Worm (Caenorhabditis elegans) whole organism, L2 larva: Measurements from ENCODE around the gene F07C4.6.

Source experiments
- C34F6.9 ChIP-seq: fragments of 150-350 bp; optimal IDR thresholded peaks from 2 replicates; lab custom pipeline; 2014; ENCODE audit warnings: missing biosample characterization, missing genetic modification characterization
- F13H6.1 ChIP-seq: sonication (generic microtip); optimal IDR thresholded peaks from 2 replicates; lab custom pipeline; 2016; ENCODE audit warnings: missing genetic modification characterization, missing compliant biosample characterization
- R02D3.7 ChIP-seq: fragments of 150-350 bp; optimal IDR thresholded peaks from 2 replicates; lab custom pipeline; 2014; ENCODE audit warnings: missing biosample characterization, missing genetic modification characterization
- Y55F3AM.14 ChIP-seq: fragments of 200-800 bp; sonication (Bioruptor generic); optimal IDR thresholded peaks from 2 replicates; lab custom pipeline; 2018; ENCODE audit warnings: mild to moderate bottlenecking, missing genetic modification characterization, missing compliant biosample characterization
- ZK546.5 ChIP-seq: sonication (generic microtip); optimal IDR thresholded peaks from 2 replicates; lab custom pipeline; 2017; ENCODE audit warnings: missing biosample characterization, missing genetic modification characterization
- alr-1 ChIP-seq: fragments of 150-350 bp; optimal IDR thresholded peaks from 2 replicates; lab custom pipeline; 2014; ENCODE audit warnings: missing biosample characterization, missing genetic modification characterization
- aly-2 ChIP-seq: fragments of 150-350 bp; optimal IDR thresholded peaks from 2 replicates; lab custom pipeline; 2014; ENCODE audit warnings: missing biosample characterization, missing genetic modification characterization
- ama-1 ChIP-seq: fragments of 150-350 bp; optimal IDR thresholded peaks from 2 replicates; lab custom pipeline; 2018; ENCODE audit warnings: inconsistent platforms
- blmp-1 ChIP-seq: sonication (generic microtip); optimal IDR thresholded peaks from 2 replicates; lab custom pipeline; 2017; ENCODE audit warnings: missing genetic modification characterization, mild to moderate bottlenecking, missing compliant biosample characterization, antibody characterized with exemption, moderate library complexity; ENCODE audit not compliant: insufficient read depth
- ceh-16 ChIP-seq: fragments of 150-350 bp; optimal IDR thresholded peaks from 2 replicates; lab custom pipeline; 2014; ENCODE audit warnings: missing biosample characterization, missing genetic modification characterization
- ceh-82 ChIP-seq: fragments of 150-350 bp; optimal IDR thresholded peaks from 2 replicates; lab custom pipeline; 2014; ENCODE audit warnings: missing biosample characterization, missing genetic modification characterization
- crh-2 ChIP-seq: sonication (generic microtip); optimal IDR thresholded peaks from 2 replicates; lab custom pipeline; 2017; ENCODE audit warnings: missing biosample characterization, missing genetic modification characterization
- dmd-4 ChIP-seq: sonication (generic microtip); optimal IDR thresholded peaks from 2 replicates; lab custom pipeline; 2017; ENCODE audit warnings: missing biosample characterization, missing genetic modification characterization
- egl-27 ChIP-seq: sonication (generic microtip); optimal IDR thresholded peaks from 3 replicates; lab custom pipeline; 2017; ENCODE audit warnings: missing biosample characterization, missing genetic modification reagents, missing genetic modification characterization
- elt-1 ChIP-seq: fragments of 150-350 bp; optimal IDR thresholded peaks from 2 replicates; lab custom pipeline; 2014; ENCODE audit warnings: missing biosample characterization, missing genetic modification characterization
- elt-3 ChIP-seq: sonication (generic microtip); optimal IDR thresholded peaks from 2 replicates; lab custom pipeline; 2017; ENCODE audit warnings: missing biosample characterization, missing genetic modification characterization
- fos-1 ChIP-seq: fragments of 150-350 bp; optimal IDR thresholded peaks from 2 replicates; lab custom pipeline; 2014; ENCODE audit warnings: missing biosample characterization, missing genetic modification characterization
- gmeb-1 ChIP-seq: fragments of 150-350 bp; optimal IDR thresholded peaks from 2 replicates; lab custom pipeline; 2014; ENCODE audit warnings: missing biosample characterization, missing genetic modification characterization
- lin-11 ChIP-seq: fragments of 150-350 bp; sonication (generic microtip); optimal IDR thresholded peaks from 2 replicates; lab custom pipeline; 2014; ENCODE audit warnings: missing biosample characterization, missing genetic modification characterization, inconsistent platforms, mixed read lengths
- lin-13 ChIP-seq: fragments of 150-350 bp; optimal IDR thresholded peaks from 2 replicates; lab custom pipeline; 2014; ENCODE audit warnings: missing biosample characterization, missing genetic modification reagents, missing genetic modification characterization
- lin-39 ChIP-seq: fragments of 150-350 bp; optimal IDR thresholded peaks from 2 replicates; lab custom pipeline; 2014; ENCODE audit warnings: missing biosample characterization, missing genetic modification reagents, missing genetic modification characterization
- lsy-2 ChIP-seq, 2 experiments: fragments of 150-350 bp in 1 of 2; sonication (generic microtip) in 1 of 2; optimal IDR thresholded peaks; 2 replicates each; lab custom pipeline; 2014 to 2017; ENCODE audit warnings: missing biosample characterization in 2 of 2, missing genetic modification characterization in 2 of 2
- mab-5 ChIP-seq: fragments of 150-350 bp; optimal IDR thresholded peaks from 2 replicates; lab custom pipeline; 2014; ENCODE audit warnings: missing biosample characterization, missing genetic modification characterization
- mbf-1 ChIP-seq: sonication (generic microtip); optimal IDR thresholded peaks from 2 replicates; lab custom pipeline; 2017; ENCODE audit warnings: missing biosample characterization, missing genetic modification characterization
- mdl-1 ChIP-seq, 2 experiments: fragments of 150-350 bp in 1 of 2; sonication (generic microtip) in 1 of 2; optimal IDR thresholded peaks; 2 replicates each; lab custom pipeline; 2017; ENCODE audit warnings: missing biosample characterization in 2 of 2, missing genetic modification characterization in 2 of 2
- nhr-10 ChIP-seq: sonication (generic microtip); optimal IDR thresholded peaks from 2 replicates; lab custom pipeline; 2017; ENCODE audit warnings: missing biosample characterization, missing genetic modification characterization
- nhr-11 ChIP-seq: fragments of 150-350 bp; optimal IDR thresholded peaks from 2 replicates; lab custom pipeline; 2014; ENCODE audit warnings: missing biosample characterization, missing genetic modification characterization
- nhr-12 ChIP-seq: fragments of 150-350 bp; optimal IDR thresholded peaks from 2 replicates; lab custom pipeline; 2014; ENCODE audit warnings: missing biosample characterization, missing genetic modification characterization
- nhr-129 ChIP-seq: fragments of 150-350 bp; optimal IDR thresholded peaks from 2 replicates; lab custom pipeline; 2014; ENCODE audit warnings: missing biosample characterization, missing genetic modification characterization
- nhr-21 ChIP-seq: fragments of 150-350 bp; optimal IDR thresholded peaks from 2 replicates; lab custom pipeline; 2014; ENCODE audit warnings: missing biosample characterization, missing genetic modification characterization
- nhr-23 ChIP-seq: fragments of 150-350 bp; optimal IDR thresholded peaks from 2 replicates; lab custom pipeline; 2014; ENCODE audit warnings: missing biosample characterization, missing genetic modification reagents, missing genetic modification characterization
- nhr-237 ChIP-seq: fragments of 150-350 bp; optimal IDR thresholded peaks from 2 replicates; lab custom pipeline; 2014; ENCODE audit warnings: missing biosample characterization, missing genetic modification characterization
- nhr-25 ChIP-seq: fragments of 150-350 bp; sonication (generic microtip); optimal IDR thresholded peaks from 3 replicates; lab custom pipeline; 2014; ENCODE audit warnings: missing biosample characterization, missing genetic modification characterization
- nhr-6 ChIP-seq: fragments of 150-350 bp; optimal IDR thresholded peaks from 2 replicates; lab custom pipeline; 2014; ENCODE audit warnings: missing biosample characterization, missing genetic modification characterization
- nhr-77 ChIP-seq: fragments of 150-350 bp; optimal IDR thresholded peaks from 2 replicates; lab custom pipeline; 2014; ENCODE audit warnings: missing biosample characterization, missing genetic modification characterization
- peb-1 ChIP-seq: fragments of 150-350 bp; optimal IDR thresholded peaks from 2 replicates; lab custom pipeline; 2014; ENCODE audit warnings: missing biosample characterization, missing genetic modification characterization
- sem-4 ChIP-seq: fragments of 150-350 bp; optimal IDR thresholded peaks from 2 replicates; lab custom pipeline; 2014; ENCODE audit warnings: missing biosample characterization, missing genetic modification reagents, missing genetic modification characterization
- skn-1 ChIP-seq: sonication (generic microtip); optimal IDR thresholded peaks from 2 replicates; lab custom pipeline; 2017; ENCODE audit warnings: missing biosample characterization, missing genetic modification characterization
- sma-3 ChIP-seq: sonication (generic microtip); optimal IDR thresholded peaks from 2 replicates; lab custom pipeline; 2016; ENCODE audit warnings: missing genetic modification reagents, missing genetic modification characterization, missing compliant biosample characterization
- sma-9 ChIP-seq, 2 experiments: fragments of 150-350 bp in 1 of 2; sonication (generic microtip) in 1 of 2; optimal IDR thresholded peaks; 2 replicates each; lab custom pipeline; 2014 to 2016; ENCODE audit warnings: missing genetic modification characterization in 2 of 2, mild to moderate bottlenecking in 1 of 2, missing biosample characterization in 1 of 2, missing compliant biosample characterization in 1 of 2, missing genetic modification reagents in 1 of 2, moderate library complexity in 1 of 2
- snpc-4 ChIP-seq: fragments of 150-350 bp; optimal IDR thresholded peaks from 2 replicates; lab custom pipeline; 2014; ENCODE audit warnings: missing biosample characterization, missing genetic modification characterization
- unc-39 ChIP-seq: fragments of 150-350 bp; optimal IDR thresholded peaks from 2 replicates; lab custom pipeline; 2014; ENCODE audit warnings: missing biosample characterization, missing genetic modification characterization
- unc-55 ChIP-seq: fragments of 150-350 bp; sonication (generic microtip); optimal IDR thresholded peaks from 3 replicates; lab custom pipeline; 2014; ENCODE audit warnings: missing biosample characterization, missing genetic modification reagents, missing genetic modification characterization
- unc-62 ChIP-seq: fragments of 150-350 bp; optimal IDR thresholded peaks from 2 replicates; lab custom pipeline; 2014; ENCODE audit warnings: missing biosample characterization, missing genetic modification reagents, missing genetic modification characterization
- zag-1 ChIP-seq: fragments of 150-350 bp; optimal IDR thresholded peaks from 2 replicates; lab custom pipeline; 2014; ENCODE audit warnings: missing biosample characterization, missing genetic modification characterization
- ztf-1 ChIP-seq: fragments of 200-800 bp; sonication (Bioruptor generic); conservative IDR thresholded peaks from 2 replicates; pipeline ENCODE4 v1.3.6; 2022; ENCODE audit warnings: missing genetic modification characterization, missing compliant biosample characterization
- ztf-11 ChIP-seq: sonication (generic microtip); optimal IDR thresholded peaks from 2 replicates; lab custom pipeline; 2017; ENCODE audit warnings: missing biosample characterization, missing genetic modification characterization
- ztf-4 ChIP-seq: fragments of 150-350 bp; optimal IDR thresholded peaks from 2 replicates; lab custom pipeline; 2014; ENCODE audit warnings: missing biosample characterization, missing genetic modification characterization

F07C4.6 gene

ce11 chrV:7626550-7626949 is at the start of gene F07C4.6:
Gene F07C4.6 (plus strand): TSS chrV:7626850.
- TF ChIP-seq elt-1 (tag; lab: Kevin White, UChicago) (no peak), nhr-21 (tag; lab: Kevin White, UChicago) (peak; percentile 24)

DNA sequence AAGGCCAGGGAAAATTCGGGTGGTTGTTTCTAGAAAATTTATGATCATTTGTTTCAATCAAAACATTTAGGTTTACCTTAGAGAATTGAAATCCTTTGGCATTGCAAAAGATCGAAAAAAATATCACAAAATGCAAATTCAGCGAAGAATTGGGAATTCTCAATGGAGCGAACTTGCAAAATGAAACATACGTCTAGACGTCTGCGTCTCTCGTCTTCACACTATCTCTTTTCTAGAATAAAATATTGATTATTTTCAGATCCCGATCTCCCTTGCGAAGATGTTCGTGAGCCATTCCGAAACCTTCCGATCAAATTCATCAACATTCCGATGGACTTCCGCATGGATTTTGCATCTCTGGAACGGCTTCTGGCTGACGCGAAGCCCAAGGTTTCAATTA is 46.3 kb upstream of the F07C4.6 start, which contains the start of gene ets-6:
Gene ets-6, minus strand, starts transcription at position 169 of the 400 bp plus-strand sequence.
- TF ChIP-seq nhr-25 (tag; lab: Kevin White, UChicago) (peak; percentile 35), nhr-23 (tag; lab: Kevin White, UChicago) (no peak), elt-1 (tag; lab: Kevin White, UChicago) (no peak), ceh-82 (tag; lab: Kevin White, UChicago) (no peak), nhr-12 (tag; lab: Kevin White, UChicago) (no peak), skn-1 (tag; lab: Kevin White, UChicago) (no peak), mab-5 (tag; lab: Kevin White, UChicago) (no peak), ama-1 (lab: Kevin White, UChicago) (no peak), egl-27 (tag; lab: Kevin White, UChicago) (no peak), snpc-4 (tag; lab: Kevin White, UChicago) (no peak), zag-1 (no peak), fos-1 (tag; lab: Kevin White, UChicago) (peak; percentile 25), lin-39 (tag; lab: Kevin White, UChicago) (no peak), ztf-4 (tag; lab: Kevin White, UChicago) (no peak), ztf-11 (no peak), unc-62 (no peak), elt-3 (tag; lab: Kevin White, UChicago) (no peak), sem-4 (tag; lab: Kevin White, UChicago) (no peak), nhr-10 (tag; lab: Kevin White, UChicago) (no peak), dmd-4 (no peak), alr-1 (no peak), gmeb-1 (tag; lab: Kevin White, UChicago) (peak; percentile 60), ztf-1 (GFP tag; lab: Robert Waterston, UW) (no peak), nhr-6 (no peak), mbf-1 (tag; lab: Kevin White, UChicago) (no peak), lin-13 (no peak), nhr-237 (tag; lab: Kevin White, UChicago) (no peak), lsy-2 (tag; optimal IDR thresholded peaks at IDR 0.05; lab: Kevin White, UChicago) (peak; percentile 10 to 78), sma-9 (GFP tag; optimal IDR thresholded peaks at IDR 0.05; lab: Kevin White, UChicago) (peak; percentile 26), sma-9 (tag; optimal IDR thresholded peaks at IDR 0.05; lab: Kevin White, UChicago) (no peak), blmp-1 (tag; lab: Kevin White, UChicago) (no peak), sma-3 (GFP tag; lab: Kevin White, UChicago) (peak; percentile 16), ZK546.5 (tag; lab: Kevin White, UChicago) (no peak), unc-55 (GFP tag; lab: Kevin White, UChicago) (peak; percentile 76), F13H6.1 (tag; lab: Kevin White, UChicago) (no peak), crh-2 (tag; lab: Kevin White, UChicago) (peak; percentile 55), C34F6.9 (peak; percentile 77), nhr-77 (tag; lab: Kevin White, UChicago) (no peak), nhr-129 (peak; percentile 50), nhr-11 (tag; lab: Kevin White, UChicago) (no peak), unc-39 (tag; lab: Kevin White, UChicago) (no peak), R02D3.7 (tag; lab: Kevin White, UChicago) (no peak), ceh-16 (tag; lab: Kevin White, UChicago) (no peak), peb-1 (tag; lab: Kevin White, UChicago) (no peak), Y55F3AM.14 (GFP tag; lab: Kevin White, UChicago) (no peak), lin-11 (no peak), aly-2 (no peak), mdl-1 (tag; optimal IDR thresholded peaks at IDR 0.05; lab: Kevin White, UChicago) (no peak), nhr-21 (tag; lab: Kevin White, UChicago) (peak; percentile 18)
